Worm (Caenorhabditis elegans): ENCODE data around the gene srh-308.

The srh-308 gene

ce11 chrV:13981677-13982076, 35.7 kb downstream of the srh-308 start:
- TF ChIP-seq nhr-23 (tag; optimal IDR thresholded peaks at IDR 0.05): no peak
- TF ChIP-seq nhr-12 (tag; optimal IDR thresholded peaks at IDR 0.05): no peak
- TF ChIP-seq nhr-129 (tag; optimal IDR thresholded peaks at IDR 0.05): no peak
- no peak for TF ChIP-seq fos-1 (tag; optimal IDR thresholded peaks at IDR 0.05)
- TF ChIP-seq ztf-1 (GFP tag; conservative IDR thresholded peaks at IDR 0.05): no peak

DNA sequence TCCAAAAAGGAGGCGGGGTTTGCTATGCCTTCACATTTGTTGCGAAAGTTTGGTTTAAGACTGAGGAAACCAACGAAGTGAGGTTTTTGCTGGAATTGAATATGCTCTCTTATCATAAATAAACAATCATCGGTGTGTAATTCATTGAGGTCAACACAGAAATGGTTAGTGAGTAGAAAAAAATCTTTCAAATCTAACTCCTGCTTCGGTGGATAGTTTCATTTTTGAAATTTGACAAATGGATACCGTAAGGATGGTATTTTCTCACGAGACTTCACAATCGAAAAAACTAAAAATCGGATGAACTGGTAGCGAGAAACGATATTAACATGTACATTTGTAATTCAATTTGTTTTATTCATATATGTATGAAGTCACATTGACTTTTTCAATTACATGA, 36.6 kb downstream of the srh-308 start, which contains the start of gene eol-1:
Gene eol-1, minus strand, starts transcription at position 101 of the 400 bp plus-strand sequence.
- TF ChIP-seq Y55F3AM.14 (GFP tag; optimal IDR thresholded peaks at IDR 0.05) (no peak), elt-1 (tag; optimal IDR thresholded peaks at IDR 0.05) (no peak), nhr-12 (tag; optimal IDR thresholded peaks at IDR 0.05) (no peak), ztf-1 (GFP tag; conservative IDR thresholded peaks at IDR 0.05) (no peak), mdl-1 (tag; optimal IDR thresholded peaks at IDR 0.05) (no peak), nhr-237 (tag; optimal IDR thresholded peaks at IDR 0.05) (no peak), nhr-10 (tag; optimal IDR thresholded peaks at IDR 0.05) (no peak), elt-3 (tag; optimal IDR thresholded peaks at IDR 0.05) (no peak), nhr-23 (tag; optimal IDR thresholded peaks at IDR 0.05) (no peak), zag-1 (tag; optimal IDR thresholded peaks at IDR 0.05) (no peak), unc-62 (GFP tag; optimal IDR thresholded peaks at IDR 0.05) (no peak), blmp-1 (tag; optimal IDR thresholded peaks at IDR 0.05; ENCODE audit: insufficient read depth) (no peak)
